Fruit fly (Drosophila melanogaster) whole organism, embryonic: ENCODE measurements around the gene Gorab.

Source experiments
- Adf1 ChIP-seq: fragments of 200-800 bp; sonication (Bioruptor generic); IDR thresholded peaks from 2 replicates; pipeline ENCODE4 v1.3.6; 2022; ENCODE audit warnings: missing biosample characterization, missing genetic modification characterization
- Awh ChIP-seq: fragments of 200-800 bp; sonication (Bioruptor generic); IDR thresholded peaks from 2 replicates; pipeline ENCODE4, ENCODE4 v1.3.6; 2022; ENCODE audit warnings: missing biosample characterization, missing genetic modification characterization
- BEAF-32 ChIP-seq: fragments of 200-800 bp; sonication (Bioruptor generic); optimal IDR thresholded peaks from 3 replicates; lab custom pipeline; 2017; ENCODE audit warnings: missing biosample characterization, missing genetic modification characterization, mild to moderate bottlenecking, moderate library complexity, missing genetic modification reagents
- CG11247 ChIP-seq: fragments of 200-800 bp; sonication (Bioruptor generic); IDR thresholded peaks from 2 replicates; pipeline ENCODE4 v1.3.6; 2022; ENCODE audit warnings: missing biosample characterization, missing genetic modification characterization
- CG11398 ChIP-seq: fragments of 200-800 bp; sonication (Bioruptor generic); optimal IDR thresholded peaks from 2 replicates; lab custom pipeline; 2016; ENCODE audit warnings: missing biosample characterization, missing genetic modification characterization
- CG11456 ChIP-seq: fragments of 200-800 bp; sonication (Bioruptor generic); IDR thresholded peaks from 3 replicates; pipeline ENCODE4 v1.3.6; 2022; ENCODE audit warnings: missing biosample characterization, missing genetic modification characterization
- CG11560 ChIP-seq: fragments of 200-800 bp; sonication (Bioruptor generic); IDR thresholded peaks from 3 replicates; pipeline ENCODE4 v1.3.6; 2022; ENCODE audit warnings: missing biosample characterization, missing genetic modification characterization
- CG12236 ChIP-seq: fragments of 200-800 bp; sonication (Bioruptor generic); optimal IDR thresholded peaks from 2 replicates; lab custom pipeline; 2016; ENCODE audit warnings: missing biosample characterization, missing genetic modification characterization
- CG14014 ChIP-seq: fragments of 200-800 bp; sonication (Bioruptor generic); IDR thresholded peaks from 2 replicates; pipeline ENCODE4 v1.3.6; 2022; ENCODE audit warnings: missing biosample characterization, missing genetic modification characterization
- CG17829 ChIP-seq: fragments of 200-800 bp; optimal IDR thresholded peaks from 2 replicates; lab custom pipeline; 2019; ENCODE audit warnings: missing biosample characterization, mild to moderate bottlenecking, missing genetic modification characterization, moderate library complexity
- CG18262 ChIP-seq: fragments of 200-800 bp; optimal IDR thresholded peaks from 3 replicates; lab custom pipeline; 2019; ENCODE audit warnings: missing biosample characterization, mild to moderate bottlenecking, missing genetic modification characterization, moderate library complexity
- CG3163 ChIP-seq: fragments of 200-800 bp; sonication (Bioruptor generic); optimal IDR thresholded peaks from 3 replicates; lab custom pipeline; 2016; ENCODE audit warnings: missing biosample characterization, missing genetic modification characterization
- CG32532 ChIP-seq: fragments of 200-800 bp; sonication (Bioruptor generic); IDR thresholded peaks from 2 replicates; pipeline ENCODE4 v1.3.6; 2022; ENCODE audit warnings: missing biosample characterization, missing genetic modification characterization
- CG33213 ChIP-seq: fragments of 200-800 bp; sonication (Bioruptor generic); optimal IDR thresholded peaks from 3 replicates; lab custom pipeline; 2016; ENCODE audit warnings: missing biosample characterization, missing genetic modification characterization
- CG4328 ChIP-seq: fragments of 200-800 bp; sonication (Bioruptor generic); optimal IDR thresholded peaks from 3 replicates; lab custom pipeline; 2017; ENCODE audit warnings: missing biosample characterization, missing genetic modification reagents, missing genetic modification characterization
- CG6765 ChIP-seq: fragments of 200-800 bp; sonication (Bioruptor generic); optimal IDR thresholded peaks from 3 replicates; lab custom pipeline; 2017; ENCODE audit warnings: missing biosample characterization, mild to moderate bottlenecking, missing genetic modification characterization
- CG8089 ChIP-seq: fragments of 200-800 bp; sonication (Bioruptor generic); optimal IDR thresholded peaks from 3 replicates; lab custom pipeline; 2016; ENCODE audit warnings: missing biosample characterization, missing genetic modification characterization
- CG8290 ChIP-seq, 3 experiments: fragments of 200-800 bp; sonication (Bioruptor generic); optimal IDR thresholded peaks; 2 replicates each; lab custom pipeline; 2016 to 2019; ENCODE audit warnings: missing biosample characterization in 3 of 3, missing genetic modification characterization in 3 of 3, mild to moderate bottlenecking in 2 of 3, moderate library complexity in 1 of 3
- CG8944 ChIP-seq: fragments of 200-800 bp; sonication (Bioruptor generic); optimal IDR thresholded peaks from 3 replicates; lab custom pipeline; 2016; ENCODE audit warnings: missing biosample characterization, missing genetic modification characterization
- CG9727 ChIP-seq: fragments of 200-800 bp; sonication (Bioruptor generic); optimal IDR thresholded peaks from 3 replicates; lab custom pipeline; 2017; ENCODE audit warnings: missing biosample characterization, mild to moderate bottlenecking, missing genetic modification characterization
- CG9797 ChIP-seq: fragments of 200-800 bp; sonication (Bioruptor generic); optimal IDR thresholded peaks from 3 replicates; lab custom pipeline; 2018; ENCODE audit warnings: missing biosample characterization, mild to moderate bottlenecking, missing genetic modification characterization
- Camta ChIP-seq: fragments of 200-800 bp; sonication (Bioruptor generic); optimal IDR thresholded peaks from 2 replicates; lab custom pipeline; 2016; ENCODE audit warnings: missing biosample characterization, missing genetic modification characterization
- CrebB ChIP-seq: fragments of 200-800 bp; sonication (Bioruptor generic); optimal IDR thresholded peaks from 3 replicates; lab custom pipeline; 2018; ENCODE audit warnings: missing biosample characterization, mild to moderate bottlenecking, missing genetic modification characterization
- ERR ChIP-seq: fragments of 200-800 bp; sonication (Bioruptor generic); optimal IDR thresholded peaks from 2 replicates; lab custom pipeline; 2016; ENCODE audit warnings: missing biosample characterization, missing genetic modification characterization
- Gug ChIP-seq: fragments of 200-800 bp; sonication (Bioruptor generic); IDR thresholded peaks from 4 replicates; pipeline ENCODE4 v1.3.6; 2022; ENCODE audit warnings: missing biosample characterization, missing genetic modification characterization
- HLHmδ ChIP-seq: fragments of 200-800 bp; sonication (Bioruptor generic); optimal IDR thresholded peaks from 2 replicates; lab custom pipeline; 2018; ENCODE audit warnings: missing biosample characterization, mild to moderate bottlenecking, missing genetic modification characterization, moderate library complexity
- NfI ChIP-seq: fragments of 200-800 bp; sonication (Bioruptor generic); optimal IDR thresholded peaks from 3 replicates; lab custom pipeline; 2018; ENCODE audit warnings: missing biosample characterization, mild to moderate bottlenecking, missing genetic modification characterization, moderate library complexity
- Ptx1 ChIP-seq: fragments of 200-800 bp; sonication (Bioruptor generic); IDR thresholded peaks from 2 replicates; pipeline ENCODE4 v1.3.6; 2022; ENCODE audit warnings: missing biosample characterization, missing genetic modification characterization
- Six4 ChIP-seq: fragments of 200-800 bp; sonication (Bioruptor generic); optimal IDR thresholded peaks from 2 replicates; lab custom pipeline; 2016; ENCODE audit warnings: missing biosample characterization, missing genetic modification characterization
- Stat92E ChIP-seq, 3 experiments: fragments of >200 bp in 2 of 3; fragments of 200-800 bp in 1 of 3; sonication (Bioruptor generic) in 1 of 3; optimal IDR thresholded peaks; 2 replicates each; lab custom pipeline; 2017 to 2019; ENCODE audit warnings: missing biosample characterization in 3 of 3, missing genetic modification characterization in 3 of 3, mild to moderate bottlenecking in 1 of 3, moderate library complexity in 1 of 3
- ac ChIP-seq: fragments of 200-800 bp; sonication (Bioruptor generic); optimal IDR thresholded peaks from 3 replicates; lab custom pipeline; 2017; ENCODE audit warnings: missing biosample characterization, mild to moderate bottlenecking, missing genetic modification characterization
- ara ChIP-seq: fragments of 200-800 bp; sonication (Bioruptor generic); IDR thresholded peaks from 2 replicates; pipeline ENCODE4 v1.3.6; 2022; ENCODE audit warnings: missing biosample characterization, missing genetic modification characterization
- cg ChIP-seq: fragments of 200-800 bp; sonication (Bioruptor generic); optimal IDR thresholded peaks from 3 replicates; lab custom pipeline; 2019; ENCODE audit warnings: missing biosample characterization, mild to moderate bottlenecking, missing genetic modification characterization, moderate library complexity
- chm ChIP-seq: fragments of 200-800 bp; sonication (Bioruptor generic); IDR thresholded peaks from 2 replicates; pipeline ENCODE4 v1.3.6; 2022; ENCODE audit warnings: missing biosample characterization, missing genetic modification characterization
- ci ChIP-seq: fragments of 200-800 bp; sonication (Bioruptor generic); IDR thresholded peaks from 3 replicates; pipeline ENCODE4 v1.3.6; 2022; ENCODE audit warnings: missing biosample characterization, missing genetic modification characterization
- dpn ChIP-seq, 2 experiments: fragments of 200-800 bp; sonication (Bioruptor generic); optimal IDR thresholded peaks; 3 replicates each; lab custom pipeline; 2016; ENCODE audit warnings: missing biosample characterization in 2 of 2, missing genetic modification characterization in 2 of 2
- emc ChIP-seq: fragments of 200-800 bp; sonication (Bioruptor generic); optimal IDR thresholded peaks from 2 replicates; lab custom pipeline; 2016; ENCODE audit warnings: missing biosample characterization, missing genetic modification characterization
- fd96Cb ChIP-seq: fragments of 200-800 bp; sonication (Bioruptor generic); optimal IDR thresholded peaks from 2 replicates; lab custom pipeline; 2018; ENCODE audit warnings: missing biosample characterization, mild to moderate bottlenecking, missing genetic modification characterization, moderate library complexity
- gcm ChIP-seq: fragments of 200-800 bp; sonication (Bioruptor generic); optimal IDR thresholded peaks from 2 replicates; lab custom pipeline; 2019; ENCODE audit warnings: missing biosample characterization, mild to moderate bottlenecking, missing genetic modification characterization, moderate library complexity
- grau ChIP-seq: fragments of 200-800 bp; optimal IDR thresholded peaks from 3 replicates; lab custom pipeline; 2019; ENCODE audit warnings: missing biosample characterization, mild to moderate bottlenecking, missing genetic modification characterization, moderate library complexity
- ham ChIP-seq: fragments of 200-800 bp; sonication (Bioruptor generic); IDR thresholded peaks from 2 replicates; pipeline ENCODE4 v1.3.6; 2022; ENCODE audit warnings: missing biosample characterization, missing genetic modification characterization
- luna ChIP-seq: fragments of 200-800 bp; sonication (Bioruptor generic); optimal IDR thresholded peaks from 2 replicates; lab custom pipeline; 2016; ENCODE audit warnings: missing biosample characterization, missing genetic modification characterization
- onecut ChIP-seq: fragments of 200-800 bp; sonication (Bioruptor generic); IDR thresholded peaks from 2 replicates; pipeline ENCODE4 v1.3.6; 2022; ENCODE audit warnings: missing biosample characterization, missing genetic modification characterization
- pnt ChIP-seq: fragments of 200-800 bp; sonication (Bioruptor generic); optimal IDR thresholded peaks from 3 replicates; lab custom pipeline; 2016; ENCODE audit warnings: missing biosample characterization, missing genetic modification characterization
- shn ChIP-seq: fragments of 200-800 bp; sonication (Bioruptor generic); optimal IDR thresholded peaks from 3 replicates; lab custom pipeline; 2016; ENCODE audit warnings: missing biosample characterization, missing genetic modification characterization
- sisA ChIP-seq: fragments of 200-800 bp; sonication (Bioruptor generic); IDR thresholded peaks from 2 replicates; pipeline ENCODE4 v1.3.6; 2022; ENCODE audit warnings: missing biosample characterization, missing genetic modification characterization
- sob ChIP-seq: fragments of 200-800 bp; sonication (Bioruptor generic); IDR thresholded peaks from 2 replicates; pipeline ENCODE4 v1.3.6; 2022; ENCODE audit warnings: missing biosample characterization, missing genetic modification characterization
- tll ChIP-seq, 2 experiments: fragments of 200-800 bp in 1 of 2; fragments of >200 bp in 1 of 2; sonication (Bioruptor generic) in 1 of 2; optimal IDR thresholded peaks; 2 replicates each; lab custom pipeline; 2017 to 2019; ENCODE audit warnings: missing biosample characterization in 2 of 2, missing genetic modification characterization in 2 of 2, mild to moderate bottlenecking in 1 of 2, moderate library complexity in 1 of 2
- unc-4 ChIP-seq: fragments of 200-800 bp; sonication (Bioruptor generic); IDR thresholded peaks from 2 replicates; pipeline ENCODE4 v1.3.6; 2022; ENCODE audit warnings: missing biosample characterization, missing genetic modification characterization; ENCODE audit not compliant: partially characterized antibody
- wdn ChIP-seq: fragments of 200-800 bp; sonication (Bioruptor generic); IDR thresholded peaks from 2 replicates; pipeline ENCODE4 v1.3.6; 2022; ENCODE audit warnings: missing biosample characterization, missing genetic modification characterization
- wek ChIP-seq: fragments of 200-800 bp; sonication (Bioruptor generic); optimal IDR thresholded peaks from 3 replicates; lab custom pipeline; 2018; ENCODE audit warnings: missing biosample characterization, mild to moderate bottlenecking, missing genetic modification characterization, moderate library complexity

The Gorab gene

DNA sequence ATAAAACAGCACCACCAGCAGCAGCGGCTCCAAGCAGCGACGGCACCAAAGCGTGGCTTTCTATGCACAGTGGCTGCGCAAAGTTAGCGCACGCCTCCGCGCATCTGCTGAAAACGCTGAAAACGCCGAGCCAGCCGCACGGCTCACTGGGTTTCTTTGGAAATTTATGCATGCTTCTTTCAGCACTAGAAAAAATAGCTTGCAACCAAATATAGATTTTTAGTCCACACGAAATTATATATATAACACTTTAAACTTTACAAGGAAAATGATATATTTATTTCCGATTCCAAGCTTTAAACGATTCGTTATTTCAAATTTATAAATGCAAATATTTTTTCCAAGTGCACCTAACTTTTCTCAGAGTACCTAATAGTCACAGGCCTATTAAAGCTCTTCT lies 24.0 kb downstream of the Gorab start (continued):
- TF ChIP-seq pnt (GFP tag; lab: Kevin White, UChicago) (no peak), gcm (GFP tag; lab: Kevin White, UChicago) (peak; percentile 48), CG8089 (no peak), CG32532 (GFP tag; lab: Robert Waterston, UW) (0 out of 2 replicates have a peak, but pooled peaks have one; percentile 32), CG9797 (GFP tag; lab: Kevin White, UChicago) (no peak), Six4 (GFP tag; lab: Kevin White, UChicago) (peak; percentile 21), CG14014 (GFP tag; lab: Robert Waterston, UW) (no peak), Stat92E (GFP tag; optimal IDR thresholded peaks at IDR 0.05; lab: Kevin White, UChicago) (no peak), CG18262 (tag; lab: Kevin White, UChicago) (peak; percentile 41), sob (peak; percentile 21; the same call in 1 of the 2 replicates), ara (GFP tag; lab: Robert Waterston, UW) (no peak), CG8944 (GFP tag; lab: Kevin White, UChicago) (peak; percentile 20), dpn (GFP tag; optimal IDR thresholded peaks at IDR 0.05; lab: Kevin White, UChicago) (no peak), Adf1 (no peak), Gug (GFP tag; lab: Robert Waterston, UW) (peak; percentile 37; the same call in 1 of the 4 replicates), CG4328 (GFP tag; lab: Kevin White, UChicago) (no peak), shn (GFP tag; lab: Kevin White, UChicago) (peak; percentile 3), sisA (peak; percentile 33), NfI (no peak), grau (tag; lab: Kevin White, UChicago) (peak; percentile 54), CG11398 (no peak), Camta (GFP tag; lab: Kevin White, UChicago) (peak; percentile 10), cg (GFP tag; lab: Kevin White, UChicago) (no peak), luna (no peak), CG11560 (tag; lab: Robert Waterston, UW) (no peak), CG12236 (no peak), Awh (GFP tag; lab: Robert Waterston, UW) (no peak), CG9727 (GFP tag; lab: Kevin White, UChicago) (peak; percentile 35), HLHmδ (no peak), ham (GFP tag; lab: Robert Waterston, UW) (no peak), CG11456 (GFP tag; lab: Robert Waterston, UW) (0 out of 3 replicates have a peak, but pooled peaks have one; percentile 19), chm (GFP tag; lab: Robert Waterston, UW) (peak; percentile 20; the same call in 1 of the 2 replicates), ci (GFP tag; lab: Robert Waterston, UW) (peak; percentile 55; the same call in 2 of the 3 replicates), emc (GFP tag; lab: Kevin White, UChicago) (no peak), CG6765 (GFP tag; lab: Kevin White, UChicago) (no peak), CG11247 (GFP tag; lab: Robert Waterston, UW) (no peak), CG8290 (GFP tag; optimal IDR thresholded peaks at IDR 0.05; lab: Kevin White, UChicago) (no peak), CG8290 (tag; optimal IDR thresholded peaks at IDR 0.05; lab: Kevin White, UChicago) (no peak), fd96Cb (tag; lab: Kevin White, UChicago) (peak; percentile 63), CG33213 (GFP tag; lab: Kevin White, UChicago) (no peak), tll (GFP tag; optimal IDR thresholded peaks at IDR 0.05; lab: Kevin White, UChicago) (no peak), CG3163 (GFP tag; lab: Kevin White, UChicago) (no peak), CrebB (tag; lab: Kevin White, UChicago) (no peak), Ptx1 (GFP tag; lab: Robert Waterston, UW) (no peak), ac (GFP tag; lab: Kevin White, UChicago) (no peak), unc-4 (GFP tag; lab: Robert Waterston, UW) (no peak), onecut (GFP tag; lab: Robert Waterston, UW) (no peak), wek (GFP tag; lab: Kevin White, UChicago) (no peak), wdn (GFP tag; lab: Robert Waterston, UW) (no peak), ERR (GFP tag; lab: Kevin White, UChicago) (no peak), BEAF-32 (GFP tag; lab: Kevin White, UChicago) (no peak), CG17829 (peak; percentile 4)
